Fruit fly (Drosophila melanogaster) whole organism, adult: ENCODE measurements around the gene PH4alphaEFB.

ENCODE experiments used
- CG12768 ChIP-seq: fragments of 200-800 bp; sonication (Bioruptor generic); optimal IDR thresholded peaks from 2 replicates; lab custom pipeline; 2017; ENCODE audit warnings: missing biosample characterization, missing genetic modification characterization, mild to moderate bottlenecking, moderate library complexity, missing genetic modification reagents
- CG1620 ChIP-seq: fragments of 200-800 bp; sonication (Bioruptor generic); optimal IDR thresholded peaks from 2 replicates; lab custom pipeline; 2016; ENCODE audit warnings: missing biosample characterization, missing genetic modification characterization
- CG5204 ChIP-seq: fragments of 200-800 bp; sonication (Bioruptor generic); optimal IDR thresholded peaks from 2 replicates; lab custom pipeline; 2016; ENCODE audit warnings: missing biosample characterization, missing genetic modification characterization
- Hr96 ChIP-seq: fragments of 200-800 bp; sonication (Bioruptor generic); optimal IDR thresholded peaks from 2 replicates; lab custom pipeline; 2016; ENCODE audit warnings: missing biosample characterization, missing genetic modification characterization
- kay ChIP-seq: fragments of 200-800 bp; sonication (Bioruptor generic); peaks from one replicate; lab custom pipeline; 2016; ENCODE audit warnings: missing biosample characterization, missing genetic modification characterization, borderline replicate concordance
- ovo ChIP-seq: fragments of 200-800 bp; sonication (Bioruptor generic); optimal IDR thresholded peaks from 2 replicates; lab custom pipeline; 2016; ENCODE audit warnings: missing biosample characterization, missing genetic modification characterization
- pad ChIP-seq: fragments of 200-800 bp; sonication (Bioruptor generic); optimal IDR thresholded peaks from 3 replicates; lab custom pipeline; 2017; ENCODE audit warnings: missing biosample characterization, missing genetic modification characterization, mild to moderate bottlenecking, moderate library complexity, missing genetic modification reagents
- tj ChIP-seq: fragments of 200-800 bp; sonication (Bioruptor generic); optimal IDR thresholded peaks from 3 replicates; lab custom pipeline; 2017; ENCODE audit warnings: missing biosample characterization, mild to moderate bottlenecking, missing genetic modification characterization, moderate library complexity

DNA sequence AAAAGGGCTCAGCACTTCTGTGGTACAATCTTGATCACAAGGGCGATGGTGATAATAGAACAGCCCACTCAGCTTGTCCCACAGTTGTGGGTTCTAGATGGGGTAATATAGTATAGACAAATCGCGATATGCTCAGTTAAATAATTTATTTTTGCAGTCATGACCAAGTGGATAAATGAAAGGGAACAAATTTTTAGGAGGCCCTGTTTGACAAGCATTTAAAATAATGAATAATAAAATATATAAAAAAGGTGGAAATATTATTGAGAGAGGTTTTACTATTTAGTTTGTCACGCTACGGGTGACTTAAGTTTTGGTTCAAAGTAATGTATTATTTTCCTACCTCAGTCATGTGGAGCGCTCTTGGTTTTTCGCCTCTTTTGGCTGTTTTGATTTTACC is 41.9 kb downstream of the PH4alphaEFB start, which contains the start of gene CG34041:
- no peak for TF ChIP-seq ovo (GFP tag; lab: Kevin White, UChicago)
- TF ChIP-seq CG1620, result no peak
- TF ChIP-seq pad (GFP tag; lab: Kevin White, UChicago), result no peak
- no peak for TF ChIP-seq CG12768 (GFP tag; lab: Kevin White, UChicago)
- TF ChIP-seq Hr96 (GFP tag; lab: Kevin White, UChicago), result no peak
- no peak for TF ChIP-seq CG5204 (GFP tag; lab: Kevin White, UChicago)
- no peak for TF ChIP-seq tj (GFP tag; lab: Kevin White, UChicago)
- no peak for TF ChIP-seq kay (GFP tag; lab: Kevin White, UChicago)
